Fruit fly (Drosophila melanogaster) whole organism, pupa: ENCODE results near the gene CG46426.

Source experiments
- CG10348 ChIP-seq: fragments of 200-800 bp; sonication (Bioruptor generic); IDR thresholded peaks from 2 replicates; pipeline ENCODE4 v1.3.6; 2022; ENCODE audit warnings: missing biosample characterization, missing genetic modification characterization
- CG12605 ChIP-seq: fragments of 200-800 bp; sonication (Bioruptor generic); IDR thresholded peaks from 2 replicates; pipeline ENCODE4 v1.3.6; 2022; ENCODE audit warnings: missing biosample characterization, missing genetic modification characterization
- CG14655 ChIP-seq: fragments of 200-800 bp; sonication (Bioruptor generic); optimal IDR thresholded peaks from 3 replicates; lab custom pipeline; 2017; ENCODE audit warnings: mild to moderate bottlenecking, missing biosample characterization, missing genetic modification reagents, missing genetic modification characterization
- CG8301 ChIP-seq: fragments of 200-800 bp; sonication (Bioruptor generic); optimal IDR thresholded peaks from 2 replicates; lab custom pipeline; 2018; ENCODE audit warnings: missing biosample characterization, mild to moderate bottlenecking, missing genetic modification characterization
- D1 ChIP-seq: fragments of 200-800 bp; sonication (Bioruptor generic); optimal IDR thresholded peaks from 2 replicates; lab custom pipeline; 2018; ENCODE audit warnings: missing biosample characterization, mild to moderate bottlenecking, missing genetic modification characterization, moderate library complexity
- EcR ChIP-seq: fragments of 200-800 bp; sonication (Bioruptor generic); optimal IDR thresholded peaks from 3 replicates; lab custom pipeline; 2019; ENCODE audit warnings: missing biosample characterization, missing genetic modification characterization, mild to moderate bottlenecking, moderate library complexity, missing genetic modification reagents
- Pif1B ChIP-seq: fragments of 200-800 bp; sonication (Bioruptor generic); optimal IDR thresholded peaks from 3 replicates; lab custom pipeline; 2016; ENCODE audit warnings: missing biosample characterization, missing genetic modification characterization
- fd96Ca ChIP-seq: fragments of 200-800 bp; sonication (Bioruptor generic); IDR thresholded peaks from 3 replicates; pipeline ENCODE4 v1.3.6; 2022; ENCODE audit warnings: missing biosample characterization, missing genetic modification characterization
- gl ChIP-seq: fragments of 200-800 bp; sonication (Bioruptor generic); optimal IDR thresholded peaks from 2 replicates; lab custom pipeline; 2018; ENCODE audit warnings: missing biosample characterization, mild to moderate bottlenecking, missing genetic modification characterization
- rn ChIP-seq: fragments of 200-800 bp; sonication (Bioruptor generic); IDR thresholded peaks from 2 replicates; pipeline ENCODE4 v1.3.6; 2022; ENCODE audit warnings: missing biosample characterization, missing genetic modification characterization

- TF ChIP-seq CG10348, result no peak
- TF ChIP-seq CG8301 (tag; lab: Kevin White, UChicago), result no peak
- no peak for TF ChIP-seq rn (GFP tag; lab: Robert Waterston, UW)
- no peak for TF ChIP-seq EcR
- TF ChIP-seq gl, result no peak
- no peak for TF ChIP-seq D1
- TF ChIP-seq CG12605 (GFP tag; lab: Robert Waterston, UW), result no peak
- TF ChIP-seq Pif1B, result no peak
- no peak for TF ChIP-seq fd96Ca (GFP tag; lab: Robert Waterston, UW)
- no peak for TF ChIP-seq CG14655 (GFP tag; lab: Kevin White, UChicago)
Observed at dm6 chr2L:11837413-11837812, 5.2 kb upstream of the CG46426 start, which contains the start of gene Sfp33A2.
